Fruit fly (Drosophila melanogaster) whole organism, embryonic: Measurements from ENCODE around the gene CG34462.

Experiments used
- Awh ChIP-seq: fragments of 200-800 bp; sonication (Bioruptor generic); IDR thresholded peaks from 2 replicates; pipeline ENCODE4, ENCODE4 v1.3.6; 2022; ENCODE audit warnings: missing biosample characterization, missing genetic modification characterization
- Blimp-1 ChIP-seq: fragments of 200-800 bp; sonication (Bioruptor generic); optimal IDR thresholded peaks from 3 replicates; lab custom pipeline; 2018; ENCODE audit warnings: missing biosample characterization, missing genetic modification characterization, mild to moderate bottlenecking, moderate library complexity, missing genetic modification reagents
- CG10274 ChIP-seq: fragments of 200-800 bp; sonication (Bioruptor generic); optimal IDR thresholded peaks from 3 replicates; lab custom pipeline; 2017; ENCODE audit warnings: missing biosample characterization, mild to moderate bottlenecking, missing genetic modification characterization
- CG10654 ChIP-seq: fragments of 200-800 bp; sonication (Bioruptor generic); optimal IDR thresholded peaks from 2 replicates; lab custom pipeline; 2016; ENCODE audit warnings: missing biosample characterization, missing genetic modification characterization
- CG10959 ChIP-seq: fragments of 200-800 bp; sonication (Bioruptor generic); IDR thresholded peaks from 2 replicates; pipeline ENCODE4 v1.3.6; 2022; ENCODE audit warnings: missing biosample characterization, missing genetic modification characterization
- CG11504 ChIP-seq: fragments of 200-800 bp; sonication (Bioruptor generic); optimal IDR thresholded peaks from 3 replicates; lab custom pipeline; 2019; ENCODE audit warnings: missing biosample characterization, mild to moderate bottlenecking, missing genetic modification characterization, moderate library complexity
- CG13296 ChIP-seq: fragments of 200-800 bp; sonication (Bioruptor generic); optimal IDR thresholded peaks from 3 replicates; lab custom pipeline; 2018; ENCODE audit warnings: missing biosample characterization, mild to moderate bottlenecking, missing genetic modification characterization
- CG15514 ChIP-seq: fragments of 200-800 bp; sonication (Bioruptor generic); optimal IDR thresholded peaks from 3 replicates; lab custom pipeline; 2017; ENCODE audit warnings: missing biosample characterization, missing genetic modification characterization, mild to moderate bottlenecking, moderate library complexity, missing genetic modification reagents
- CG1603 ChIP-seq: fragments of 200-800 bp; sonication (Bioruptor generic); optimal IDR thresholded peaks from 2 replicates; lab custom pipeline; 2019; ENCODE audit warnings: missing biosample characterization, mild to moderate bottlenecking, missing genetic modification characterization, moderate library complexity
- CG17829 ChIP-seq: fragments of 200-800 bp; optimal IDR thresholded peaks from 2 replicates; lab custom pipeline; 2019; ENCODE audit warnings: missing biosample characterization, mild to moderate bottlenecking, missing genetic modification characterization, moderate library complexity
- CG17912 ChIP-seq: fragments of 200-800 bp; sonication (Bioruptor generic); optimal IDR thresholded peaks from 2 replicates; lab custom pipeline; 2018; ENCODE audit warnings: missing biosample characterization, mild to moderate bottlenecking, missing genetic modification characterization
- CG18476 ChIP-seq: fragments of 200-800 bp; sonication (Bioruptor generic); optimal IDR thresholded peaks from 2 replicates; lab custom pipeline; 2016; ENCODE audit warnings: missing biosample characterization, mild to moderate bottlenecking, missing genetic modification characterization
- CG2199 ChIP-seq: fragments of 200-800 bp; sonication (Bioruptor generic); IDR thresholded peaks from 3 replicates; pipeline ENCODE4 v1.3.6; 2022; ENCODE audit warnings: missing biosample characterization, missing genetic modification characterization
- CG2712 ChIP-seq: fragments of 200-800 bp; optimal IDR thresholded peaks from 3 replicates; lab custom pipeline; 2019; ENCODE audit warnings: missing biosample characterization, mild to moderate bottlenecking, missing genetic modification characterization, moderate library complexity
- CG4404 ChIP-seq: fragments of 200-800 bp; sonication (Bioruptor generic); IDR thresholded peaks from 2 replicates; pipeline ENCODE4 v1.3.6; 2022; ENCODE audit warnings: missing biosample characterization, missing genetic modification characterization
- CG4617 ChIP-seq: fragments of 200-800 bp; sonication (Bioruptor generic); optimal IDR thresholded peaks from 3 replicates; lab custom pipeline; 2016; ENCODE audit warnings: missing biosample characterization, missing genetic modification characterization, borderline replicate concordance
- CG6175 ChIP-seq: fragments of 200-800 bp; sonication (Bioruptor generic); IDR thresholded peaks from 3 replicates; pipeline ENCODE4 v1.3.6; 2022; ENCODE audit warnings: missing biosample characterization, missing genetic modification characterization
- CG6254 ChIP-seq: fragments of 200-800 bp; sonication (Bioruptor generic); optimal IDR thresholded peaks from 3 replicates; lab custom pipeline; 2017; ENCODE audit warnings: mild to moderate bottlenecking, missing biosample characterization, missing genetic modification reagents, missing genetic modification characterization
- CG6689 ChIP-seq: fragments of 200-800 bp; sonication (Bioruptor generic); IDR thresholded peaks from 2 replicates; pipeline ENCODE4 v1.3.6; 2022; ENCODE audit warnings: missing biosample characterization, missing genetic modification characterization
- CG7372 ChIP-seq: fragments of 200-800 bp; sonication (Bioruptor generic); IDR thresholded peaks from 2 replicates; pipeline ENCODE4 v1.3.6; 2022; ENCODE audit warnings: missing biosample characterization, missing genetic modification characterization
- CG8089 ChIP-seq: fragments of 200-800 bp; sonication (Bioruptor generic); optimal IDR thresholded peaks from 3 replicates; lab custom pipeline; 2016; ENCODE audit warnings: missing biosample characterization, missing genetic modification characterization
- CG8359 ChIP-seq: fragments of 200-800 bp; sonication (Bioruptor generic); optimal IDR thresholded peaks from 2 replicates; lab custom pipeline; 2017; ENCODE audit warnings: missing biosample characterization, mild to moderate bottlenecking, missing genetic modification characterization, borderline replicate concordance
- CG9932 ChIP-seq: fragments of 200-800 bp; sonication (Bioruptor generic); IDR thresholded peaks from 2 replicates; pipeline ENCODE4 v1.3.6; 2022; ENCODE audit warnings: missing biosample characterization, missing genetic modification characterization
- Deaf1 ChIP-seq: fragments of 200-800 bp; optimal IDR thresholded peaks from 3 replicates; lab custom pipeline; 2019; ENCODE audit warnings: missing biosample characterization, mild to moderate bottlenecking, missing genetic modification characterization, moderate library complexity
- Drgx ChIP-seq: fragments of 200-800 bp; sonication (Bioruptor generic); IDR thresholded peaks from 2 replicates; pipeline ENCODE4 v1.3.6; 2022; ENCODE audit warnings: missing biosample characterization, missing genetic modification characterization
- Ets65A ChIP-seq: fragments of 200-800 bp; sonication (Bioruptor generic); peaks from one replicate; lab custom pipeline; 2016; ENCODE audit warnings: missing biosample characterization, missing genetic modification characterization
- H15 ChIP-seq: fragments of 200-800 bp; sonication (Bioruptor generic); IDR thresholded peaks from 3 replicates; pipeline ENCODE4 v1.3.6; 2022; ENCODE audit warnings: missing biosample characterization, missing genetic modification characterization
- HHEX ChIP-seq: fragments of 200-800 bp; sonication (Bioruptor generic); optimal IDR thresholded peaks from 3 replicates; lab custom pipeline; 2017; ENCODE audit warnings: missing biosample characterization, mild to moderate bottlenecking, missing genetic modification characterization, missing genetic modification reagents
- Hr39 ChIP-seq: fragments of >200 bp; optimal IDR thresholded peaks from 2 replicates; lab custom pipeline; 2017
- Hr51 ChIP-seq, 2 experiments: fragments of 200-800 bp; sonication (Bioruptor generic); optimal IDR thresholded peaks; 2 replicates in 1 of 2; 3 replicates in 1 of 2; lab custom pipeline; 2016 to 2018; ENCODE audit warnings: missing biosample characterization in 2 of 2, missing genetic modification characterization in 2 of 2, mild to moderate bottlenecking in 1 of 2, moderate library complexity in 1 of 2
- Lhr ChIP-seq: fragments of 200-800 bp; sonication (Bioruptor generic); optimal IDR thresholded peaks from 3 replicates; lab custom pipeline; 2017; ENCODE audit warnings: mild to moderate bottlenecking, missing biosample characterization, missing genetic modification reagents, missing genetic modification characterization
- Myb ChIP-seq: fragments of 200-800 bp; sonication (Bioruptor generic); optimal IDR thresholded peaks from 2 replicates; lab custom pipeline; 2016; ENCODE audit warnings: missing biosample characterization, missing genetic modification characterization
- NFAT ChIP-seq: fragments of 200-800 bp; sonication (Bioruptor generic); IDR thresholded peaks from 2 replicates; pipeline ENCODE4 v1.3.6; 2022; ENCODE audit warnings: missing biosample characterization, missing genetic modification characterization
- Stat92E ChIP-seq, 3 experiments: fragments of >200 bp in 2 of 3; fragments of 200-800 bp in 1 of 3; sonication (Bioruptor generic) in 1 of 3; optimal IDR thresholded peaks; 2 replicates each; lab custom pipeline; 2017 to 2019; ENCODE audit warnings: missing biosample characterization in 3 of 3, missing genetic modification characterization in 3 of 3, mild to moderate bottlenecking in 1 of 3, moderate library complexity in 1 of 3
- abd-A ChIP-seq: fragments of 200-800 bp; sonication (Bioruptor generic); optimal IDR thresholded peaks from 3 replicates; lab custom pipeline; 2019; ENCODE audit warnings: missing biosample characterization, mild to moderate bottlenecking, missing genetic modification characterization, moderate library complexity
- ase ChIP-seq: fragments of 200-800 bp; sonication (Bioruptor generic); IDR thresholded peaks from 3 replicates; pipeline ENCODE4 v1.3.6; 2022; ENCODE audit warnings: missing biosample characterization, missing genetic modification characterization
- cg ChIP-seq: fragments of 200-800 bp; sonication (Bioruptor generic); optimal IDR thresholded peaks from 3 replicates; lab custom pipeline; 2019; ENCODE audit warnings: missing biosample characterization, mild to moderate bottlenecking, missing genetic modification characterization, moderate library complexity
- cwo ChIP-seq: fragments of 200-800 bp; sonication (Bioruptor generic); optimal IDR thresholded peaks from 3 replicates; lab custom pipeline; 2017; ENCODE audit warnings: missing biosample characterization, missing genetic modification characterization, mild to moderate bottlenecking, moderate library complexity, missing genetic modification reagents
- dmrt99B ChIP-seq: fragments of 200-800 bp; sonication (Bioruptor generic); optimal IDR thresholded peaks from 2 replicates; lab custom pipeline; 2018; ENCODE audit warnings: missing biosample characterization, mild to moderate bottlenecking, missing genetic modification characterization, moderate library complexity
- dpn ChIP-seq, 2 experiments: fragments of 200-800 bp; sonication (Bioruptor generic); optimal IDR thresholded peaks; 3 replicates each; lab custom pipeline; 2016; ENCODE audit warnings: missing biosample characterization in 2 of 2, missing genetic modification characterization in 2 of 2
- gcm ChIP-seq: fragments of 200-800 bp; sonication (Bioruptor generic); optimal IDR thresholded peaks from 2 replicates; lab custom pipeline; 2019; ENCODE audit warnings: missing biosample characterization, mild to moderate bottlenecking, missing genetic modification characterization, moderate library complexity
- nerfin-1 ChIP-seq: fragments of 200-800 bp; sonication (Bioruptor generic); optimal IDR thresholded peaks from 3 replicates; lab custom pipeline; 2019; ENCODE audit warnings: missing biosample characterization, mild to moderate bottlenecking, missing genetic modification characterization, moderate library complexity
- phol ChIP-seq: fragments of 200-800 bp; sonication (Bioruptor generic); optimal IDR thresholded peaks from 3 replicates; lab custom pipeline; 2018; ENCODE audit warnings: missing biosample characterization, mild to moderate bottlenecking, missing genetic modification characterization, moderate library complexity
- pzg ChIP-seq: fragments of 200-800 bp; sonication (Bioruptor generic); optimal IDR thresholded peaks from 3 replicates; lab custom pipeline; 2018; ENCODE audit warnings: missing biosample characterization, mild to moderate bottlenecking, missing genetic modification characterization, moderate library complexity
- schlank ChIP-seq: fragments of 200-800 bp; sonication (Bioruptor generic); optimal IDR thresholded peaks from 2 replicates; lab custom pipeline; 2018; ENCODE audit warnings: missing biosample characterization, mild to moderate bottlenecking, missing genetic modification characterization
- sqz ChIP-seq: fragments of 200-800 bp; sonication (Bioruptor generic); optimal IDR thresholded peaks from 3 replicates; lab custom pipeline; 2018; ENCODE audit warnings: missing biosample characterization, mild to moderate bottlenecking, missing genetic modification characterization
- stwl ChIP-seq: fragments of 200-800 bp; sonication (Bioruptor generic); optimal IDR thresholded peaks from 3 replicates; lab custom pipeline; 2018; ENCODE audit warnings: missing biosample characterization, mild to moderate bottlenecking, missing genetic modification characterization, moderate library complexity
- sug ChIP-seq: fragments of 200-800 bp; optimal IDR thresholded peaks from 2 replicates; lab custom pipeline; 2019; ENCODE audit warnings: missing biosample characterization, mild to moderate bottlenecking, missing genetic modification characterization, moderate library complexity
- tll ChIP-seq, 2 experiments: fragments of 200-800 bp in 1 of 2; fragments of >200 bp in 1 of 2; sonication (Bioruptor generic) in 1 of 2; optimal IDR thresholded peaks; 2 replicates each; lab custom pipeline; 2017 to 2019; ENCODE audit warnings: missing biosample characterization in 2 of 2, missing genetic modification characterization in 2 of 2, mild to moderate bottlenecking in 1 of 2, moderate library complexity in 1 of 2

CG34462 gene

DNA sequence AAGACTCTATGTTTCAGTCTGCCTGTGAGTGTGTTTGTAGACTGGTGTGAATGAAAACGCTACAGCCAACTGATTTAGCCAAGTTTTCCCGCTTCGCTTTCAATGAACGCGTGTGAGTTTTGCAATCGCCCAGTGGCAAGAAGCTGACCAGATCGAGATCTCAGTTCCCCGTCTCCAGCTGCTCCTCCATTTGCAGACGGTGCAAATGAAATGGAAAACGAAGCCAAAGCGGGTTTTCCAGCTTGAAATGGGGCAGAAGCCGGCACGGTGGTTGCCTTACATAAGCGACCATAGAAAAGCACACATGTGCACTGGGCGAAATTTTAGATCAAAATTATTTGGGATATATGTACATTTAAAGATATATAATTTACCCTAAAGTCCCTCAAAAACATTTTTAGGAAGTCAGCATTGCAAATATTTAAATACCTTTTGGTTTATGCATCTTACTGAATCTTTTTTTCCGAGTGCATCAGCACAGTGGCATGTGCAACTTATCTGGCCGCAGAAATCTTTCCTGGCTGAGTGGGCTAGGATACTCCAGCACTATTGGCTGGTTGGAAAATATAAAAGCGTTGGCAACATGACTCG lies 9.4 kb upstream of the CG34462 start, which contains the start of gene CG43059:
CG43059 (minus strand) TSS at position 51 of the 591 bp plus-strand sequence.
- TF ChIP-seq CG18476 (no peak), Drgx (GFP tag; lab: Robert Waterston, UW) (peak; percentile 92), CG6175 (GFP tag; lab: Robert Waterston, UW) (no peak), CG6689 (GFP tag; lab: Robert Waterston, UW) (no peak), CG2712 (tag; lab: Kevin White, UChicago) (peak; percentile 1), NFAT (GFP tag; lab: Robert Waterston, UW) (no peak), Deaf1 (tag; lab: Kevin White, UChicago) (no peak), abd-A (no peak), Ets65A (GFP tag; lab: Kevin White, UChicago) (peak; percentile 38), Awh (GFP tag; lab: Robert Waterston, UW) (0 out of 2 replicates have a peak, but pooled peaks have one; percentile 29), stwl (tag; lab: Kevin White, UChicago) (no peak), Blimp-1 (peak; percentile 32), phol (tag; lab: Kevin White, UChicago) (peak; percentile 21), Lhr (GFP tag; lab: Kevin White, UChicago) (no peak), CG6254 (GFP tag; lab: Kevin White, UChicago) (no peak), HHEX (GFP tag; lab: Kevin White, UChicago) (no peak), gcm (GFP tag; lab: Kevin White, UChicago) (no peak), dpn (GFP tag; optimal IDR thresholded peaks at IDR 0.05; lab: Kevin White, UChicago) (no peak), cg (GFP tag; lab: Kevin White, UChicago) (no peak), sqz (GFP tag; lab: Kevin White, UChicago) (no peak), CG8359 (GFP tag; lab: Kevin White, UChicago) (no peak), CG10654 (GFP tag; lab: Kevin White, UChicago) (no peak), CG10274 (GFP tag; lab: Kevin White, UChicago) (no peak), CG17912 (GFP tag; lab: Kevin White, UChicago) (no peak), CG4617 (GFP tag; lab: Kevin White, UChicago) (no peak), tll (GFP tag; optimal IDR thresholded peaks at IDR 0.05; lab: Kevin White, UChicago) (no peak), pzg (no peak), CG9932 (GFP tag; lab: Robert Waterston, UW) (no peak), CG2199 (GFP tag; lab: Robert Waterston, UW) (no peak), nerfin-1 (tag; lab: Kevin White, UChicago) (no peak), dmrt99B (peak; percentile 8), Myb (no peak), CG10959 (GFP tag; lab: Robert Waterston, UW) (no peak), CG13296 (GFP tag; lab: Kevin White, UChicago) (no peak), Hr51 (GFP tag; optimal IDR thresholded peaks at IDR 0.05; lab: Kevin White, UChicago) (peak in 1 of 2 experiments; percentile 28), CG17829 (tag; lab: Kevin White, UChicago) (no peak), CG15514 (GFP tag; lab: Kevin White, UChicago) (no peak), sug (tag; lab: Kevin White, UChicago) (no peak), schlank (no peak), CG8089 (GFP tag; lab: Kevin White, UChicago) (no peak), cwo (GFP tag; lab: Kevin White, UChicago) (no peak), Stat92E (GFP tag; optimal IDR thresholded peaks at IDR 0.05; lab: Kevin White, UChicago) (no peak), ase (GFP tag; lab: Robert Waterston, UW) (0 out of 3 replicates have a peak, but pooled peaks have one; percentile 19), CG1603 (tag; lab: Kevin White, UChicago) (peak; percentile 28), CG7372 (GFP tag; lab: Robert Waterston, UW) (no peak), CG4404 (GFP tag; lab: Robert Waterston, UW) (no peak), Hr39 (lab: Kevin White, UChicago) (no peak), H15 (GFP tag; lab: Robert Waterston, UW) (no peak), CG11504 (peak; percentile 35)
